Fruit fly (Drosophila melanogaster): ENCODE data around the gene ND-13B.

The ND-13B gene

dm6 chr3L:10692459-10693217, 1.3 kb downstream of the ND-13B start, which contains the start of gene CG33493:
Gene CG33493 (minus strand): TSS chr3L:10693167.
- TF ChIP-seq CG17801 (GFP tag; optimal IDR thresholded peaks at IDR 0.05; ENCODE audit: partially characterized antibody): no peak

- TF ChIP-seq CG17801 (GFP tag; optimal IDR thresholded peaks at IDR 0.05; ENCODE audit: partially characterized antibody): peak; percentile 60
Measured at dm6 chr3L:10690904-10691408, 3.0 kb downstream of the ND-13B start, which contains the start of gene CG11811. Gene CG11811 (plus strand): TSS chr3L:10691024.

- TF ChIP-seq CG17801 (GFP tag; optimal IDR thresholded peaks at IDR 0.05; ENCODE audit: partially characterized antibody): no peak
Measured at dm6 chr3L:10686625-10687024, 7.3 kb downstream of the ND-13B start.

- TF ChIP-seq CG17801 (GFP tag; optimal IDR thresholded peaks at IDR 0.05; ENCODE audit: partially characterized antibody): no peak
Measured at dm6 chr3L:10684492-10684891, 9.4 kb downstream of the ND-13B start.

dm6 chr3L:10683899-10684340, 10.0 kb downstream of the ND-13B start:
- peak; percentile 55 for TF ChIP-seq CG17801 (GFP tag; optimal IDR thresholded peaks at IDR 0.05; ENCODE audit: partially characterized antibody)

- peak; percentile 97 for TF ChIP-seq CG17801 (GFP tag; optimal IDR thresholded peaks at IDR 0.05; ENCODE audit: partially characterized antibody)
Measured at dm6 chr3L:10682725-10683367, 11.1 kb downstream of the ND-13B start.

dm6 chr3L:10681814-10682213, 12.1 kb downstream of the ND-13B start:
- no peak for TF ChIP-seq CG17801 (GFP tag; optimal IDR thresholded peaks at IDR 0.05; ENCODE audit: partially characterized antibody)

- TF ChIP-seq CG17801 (GFP tag; optimal IDR thresholded peaks at IDR 0.05; ENCODE audit: partially characterized antibody): no peak
Measured at dm6 chr3L:10680728-10681306, 13.1 kb downstream of the ND-13B start.

dm6 chr3L:10680177-10680576, 13.7 kb downstream of the ND-13B start:
- TF ChIP-seq CG17801 (GFP tag; optimal IDR thresholded peaks at IDR 0.05; ENCODE audit: partially characterized antibody): no peak

- peak; percentile 43 for TF ChIP-seq CG17801 (GFP tag; optimal IDR thresholded peaks at IDR 0.05; ENCODE audit: partially characterized antibody)
Measured at dm6 chr3L:10679711-10680154, 14.2 kb downstream of the ND-13B start.

- TF ChIP-seq CG17801 (GFP tag; optimal IDR thresholded peaks at IDR 0.05; ENCODE audit: partially characterized antibody): peak; percentile 84
Measured at dm6 chr3L:10678545-10679067, 15.3 kb downstream of the ND-13B start.

- peak; percentile 58 for TF ChIP-seq CG17801 (GFP tag; optimal IDR thresholded peaks at IDR 0.05; ENCODE audit: partially characterized antibody)
Measured at dm6 chr3L:10677816-10678215, 16.1 kb downstream of the ND-13B start.

dm6 chr3L:10675635-10676393, 18.1 kb downstream of the ND-13B start:
- peak; percentile 95 for TF ChIP-seq CG17801 (GFP tag; optimal IDR thresholded peaks at IDR 0.05; ENCODE audit: partially characterized antibody)

dm6 chr3L:10674940-10675339, 19.0 kb downstream of the ND-13B start:
- no peak for TF ChIP-seq CG17801 (GFP tag; optimal IDR thresholded peaks at IDR 0.05; ENCODE audit: partially characterized antibody)

dm6 chr3L:10674145-10674547, 19.8 kb downstream of the ND-13B start:
- TF ChIP-seq CG17801 (GFP tag; optimal IDR thresholded peaks at IDR 0.05; ENCODE audit: partially characterized antibody): no peak
